Fruit fly (Drosophila melanogaster) whole organism, embryonic: ENCODE data around the gene Stat92E.
A peak's percentile ranks its signal among the peaks of the same experiment; 100 is the strongest.

ENCODE experiments used
- Awh ChIP-seq: fragments of 200-800 bp; sonication (Bioruptor generic); IDR thresholded peaks from 2 replicates; pipeline ENCODE4, ENCODE4 v1.3.6; 2022; ENCODE audit warnings: missing biosample characterization, missing genetic modification characterization
- CG10147 ChIP-seq: fragments of 200-800 bp; sonication (Bioruptor generic); optimal IDR thresholded peaks from 2 replicates; lab custom pipeline; 2019; ENCODE audit warnings: missing biosample characterization, mild to moderate bottlenecking, missing genetic modification characterization, moderate library complexity
- CG12391 ChIP-seq: fragments of 200-800 bp; sonication (Bioruptor generic); optimal IDR thresholded peaks from 3 replicates; lab custom pipeline; 2018; ENCODE audit warnings: missing biosample characterization, mild to moderate bottlenecking, missing genetic modification characterization, moderate library complexity
- CG14050 ChIP-seq: fragments of 200-800 bp; sonication (Bioruptor generic); IDR thresholded peaks from 3 replicates; pipeline ENCODE4 v1.3.6; 2022; ENCODE audit warnings: missing biosample characterization, missing genetic modification characterization
- CG1529 ChIP-seq: fragments of 200-800 bp; sonication (Bioruptor generic); optimal IDR thresholded peaks from 3 replicates; lab custom pipeline; 2018; ENCODE audit warnings: missing biosample characterization, missing genetic modification characterization
- CG16813 ChIP-seq: fragments of 200-800 bp; sonication (Bioruptor generic); IDR thresholded peaks from 3 replicates; pipeline ENCODE4 v1.3.6; 2022; ENCODE audit warnings: missing biosample characterization, missing genetic modification characterization; ENCODE audit not compliant: partially characterized antibody
- CG16815 ChIP-seq: fragments of 200-800 bp; sonication (Bioruptor generic); optimal IDR thresholded peaks from 3 replicates; lab custom pipeline; 2017; ENCODE audit warnings: missing biosample characterization, mild to moderate bottlenecking, missing genetic modification characterization
- CG2129 ChIP-seq: fragments of 200-800 bp; sonication (Bioruptor generic); IDR thresholded peaks from 2 replicates; pipeline ENCODE4 v1.3.6; 2022; ENCODE audit warnings: missing biosample characterization, missing genetic modification characterization; ENCODE audit not compliant: partially characterized antibody
- CG33213 ChIP-seq: fragments of 200-800 bp; sonication (Bioruptor generic); optimal IDR thresholded peaks from 3 replicates; lab custom pipeline; 2016; ENCODE audit warnings: missing biosample characterization, missing genetic modification characterization
- CG34376 ChIP-seq: fragments of 200-800 bp; sonication (Bioruptor generic); optimal IDR thresholded peaks from 2 replicates; lab custom pipeline; 2018; ENCODE audit warnings: missing biosample characterization, mild to moderate bottlenecking, missing genetic modification characterization
- CG4707 ChIP-seq: fragments of 200-800 bp; sonication (Bioruptor generic); optimal IDR thresholded peaks from 2 replicates; lab custom pipeline; 2018; ENCODE audit warnings: missing biosample characterization, mild to moderate bottlenecking, missing genetic modification characterization, moderate library complexity
- CG4730 ChIP-seq: fragments of 200-800 bp; sonication (Bioruptor generic); IDR thresholded peaks from 2 replicates; pipeline ENCODE4 v1.3.6; 2022; ENCODE audit warnings: missing biosample characterization, missing genetic modification characterization
- CG6654 ChIP-seq: fragments of 200-800 bp; sonication (Bioruptor generic); optimal IDR thresholded peaks from 2 replicates; lab custom pipeline; 2017; ENCODE audit warnings: missing biosample characterization, mild to moderate bottlenecking, missing genetic modification characterization
- CG7839 ChIP-seq: fragments of 200-800 bp; sonication (Bioruptor generic); optimal IDR thresholded peaks from 3 replicates; lab custom pipeline; 2018; ENCODE audit warnings: missing biosample characterization, mild to moderate bottlenecking, missing genetic modification characterization, moderate library complexity
- CG9215 ChIP-seq: fragments of 200-800 bp; sonication (Bioruptor generic); IDR thresholded peaks from 2 replicates; pipeline ENCODE4 v1.3.6; 2022; ENCODE audit warnings: missing biosample characterization, missing genetic modification characterization
- D ChIP-seq, 2 experiments: fragments of 200-800 bp in 1 of 2; fragments of >200 bp in 1 of 2; sonication (Bioruptor generic) in 1 of 2; optimal IDR thresholded peaks; 2 replicates in 1 of 2; 3 replicates in 1 of 2; lab custom pipeline; 2017; ENCODE audit warnings: mild to moderate bottlenecking in 1 of 2, missing biosample characterization in 1 of 2, missing genetic modification characterization in 1 of 2, missing genetic modification reagents in 1 of 2
- Ets65A ChIP-seq: fragments of 200-800 bp; sonication (Bioruptor generic); peaks from one replicate; lab custom pipeline; 2016; ENCODE audit warnings: missing biosample characterization, missing genetic modification characterization
- Fer1 ChIP-seq: fragments of 200-800 bp; sonication (Bioruptor generic); optimal IDR thresholded peaks from 2 replicates; lab custom pipeline; 2017; ENCODE audit warnings: missing biosample characterization, mild to moderate bottlenecking, missing genetic modification characterization
- Hmx ChIP-seq: fragments of 200-800 bp; sonication (Bioruptor generic); optimal IDR thresholded peaks from 2 replicates; lab custom pipeline; 2016; ENCODE audit warnings: missing biosample characterization, missing genetic modification characterization
- Myb ChIP-seq: fragments of 200-800 bp; sonication (Bioruptor generic); optimal IDR thresholded peaks from 2 replicates; lab custom pipeline; 2016; ENCODE audit warnings: missing biosample characterization, missing genetic modification characterization
- NFAT ChIP-seq: fragments of 200-800 bp; sonication (Bioruptor generic); IDR thresholded peaks from 2 replicates; pipeline ENCODE4 v1.3.6; 2022; ENCODE audit warnings: missing biosample characterization, missing genetic modification characterization
- Nf-YA ChIP-seq: fragments of 200-800 bp; sonication (Bioruptor generic); IDR thresholded peaks from 2 replicates; pipeline ENCODE4 v1.3.6; 2022; ENCODE audit warnings: missing biosample characterization, missing genetic modification characterization
- TFAM ChIP-seq: fragments of 200-800 bp; sonication (Bioruptor generic); optimal IDR thresholded peaks from 2 replicates; lab custom pipeline; 2017; ENCODE audit warnings: missing biosample characterization, missing genetic modification characterization, inconsistent platforms
- az2 ChIP-seq: fragments of 200-800 bp; sonication (Bioruptor generic); optimal IDR thresholded peaks from 3 replicates; lab custom pipeline; 2016; ENCODE audit warnings: missing biosample characterization, missing genetic modification characterization
- bigmax ChIP-seq: fragments of 200-800 bp; sonication (Bioruptor generic); optimal IDR thresholded peaks from 2 replicates; lab custom pipeline; 2018; ENCODE audit warnings: missing biosample characterization, mild to moderate bottlenecking, missing genetic modification characterization
- bowl ChIP-seq: fragments of 200-800 bp; sonication (Bioruptor generic); IDR thresholded peaks from 2 replicates; pipeline ENCODE4 v1.3.6; 2022; ENCODE audit warnings: missing biosample characterization, missing genetic modification characterization
- btn ChIP-seq: fragments of 200-800 bp; sonication (Bioruptor generic); optimal IDR thresholded peaks from 2 replicates; lab custom pipeline; 2016; ENCODE audit warnings: missing biosample characterization, missing genetic modification characterization
- cad ChIP-seq: fragments of >200 bp; optimal IDR thresholded peaks from 2 replicates; lab custom pipeline; 2017; ENCODE audit warnings: missing biosample characterization, missing genetic modification characterization
- dan ChIP-seq: fragments of 200-800 bp; sonication (Bioruptor generic); IDR thresholded peaks from 2 replicates; pipeline ENCODE4 v1.3.6; 2022; ENCODE audit warnings: missing biosample characterization, missing genetic modification characterization
- disco-r ChIP-seq: fragments of 200-800 bp; sonication (Bioruptor generic); optimal IDR thresholded peaks from 2 replicates; lab custom pipeline; 2016; ENCODE audit warnings: missing biosample characterization, missing genetic modification characterization
- en ChIP-seq: fragments of 200-800 bp; sonication (Bioruptor generic); optimal IDR thresholded peaks from 2 replicates; lab custom pipeline; 2016; ENCODE audit warnings: missing biosample characterization, missing genetic modification characterization
- fd96Cb ChIP-seq: fragments of 200-800 bp; sonication (Bioruptor generic); optimal IDR thresholded peaks from 2 replicates; lab custom pipeline; 2018; ENCODE audit warnings: missing biosample characterization, mild to moderate bottlenecking, missing genetic modification characterization, moderate library complexity
- hkb ChIP-seq, 2 experiments: fragments of 200-800 bp in 1 of 2; fragments of >200 bp in 1 of 2; sonication (Bioruptor generic) in 1 of 2; IDR thresholded peaks in 1 of 2; optimal IDR thresholded peaks in 1 of 2; 2 replicates each; pipeline versions ENCODE4 v1.3.6 to Lab custom; 2017 to 2022; ENCODE audit warnings: missing biosample characterization in 1 of 2, missing genetic modification characterization in 1 of 2
- lab ChIP-seq: fragments of 200-800 bp; sonication (Bioruptor generic); optimal IDR thresholded peaks from 3 replicates; lab custom pipeline; 2017; ENCODE audit warnings: missing biosample characterization, missing genetic modification characterization, mild to moderate bottlenecking, moderate library complexity, missing genetic modification reagents
- lilli ChIP-seq: fragments of 200-800 bp; sonication (Bioruptor generic); optimal IDR thresholded peaks from 3 replicates; lab custom pipeline; 2016; ENCODE audit warnings: missing biosample characterization, missing genetic modification characterization
- lmd ChIP-seq: fragments of 200-800 bp; sonication (Bioruptor generic); IDR thresholded peaks from 2 replicates; pipeline ENCODE4 v1.3.6; 2022; ENCODE audit warnings: missing biosample characterization, missing genetic modification characterization
- nau ChIP-seq: fragments of 200-800 bp; sonication (Bioruptor generic); optimal IDR thresholded peaks from 3 replicates; lab custom pipeline; 2017; ENCODE audit warnings: missing biosample characterization, mild to moderate bottlenecking, missing genetic modification characterization, missing genetic modification reagents
- odd ChIP-seq: fragments of 200-800 bp; sonication (Bioruptor generic); optimal IDR thresholded peaks from 2 replicates; lab custom pipeline; 2017; ENCODE audit warnings: missing biosample characterization, mild to moderate bottlenecking, missing genetic modification characterization
- pb ChIP-seq: fragments of 200-800 bp; sonication (Bioruptor generic); optimal IDR thresholded peaks from 3 replicates; lab custom pipeline; 2016; ENCODE audit warnings: missing biosample characterization, missing genetic modification characterization
- slbo ChIP-seq: fragments of 200-800 bp; sonication (Bioruptor generic); IDR thresholded peaks from 2 replicates; pipeline ENCODE4 v1.3.6; 2022; ENCODE audit warnings: missing biosample characterization, missing genetic modification characterization
- twi ChIP-seq: fragments of 200-800 bp; optimal IDR thresholded peaks from 2 replicates; lab custom pipeline; 2019; ENCODE audit warnings: missing biosample characterization, mild to moderate bottlenecking, missing genetic modification characterization, moderate library complexity
- tx ChIP-seq: fragments of 200-800 bp; sonication (Bioruptor generic); optimal IDR thresholded peaks from 2 replicates; lab custom pipeline; 2016; ENCODE audit warnings: missing biosample characterization, missing genetic modification characterization
- yki ChIP-seq: fragments of >200 bp; optimal IDR thresholded peaks from 3 replicates; lab custom pipeline; 2018

Gene Stat92E

DNA sequence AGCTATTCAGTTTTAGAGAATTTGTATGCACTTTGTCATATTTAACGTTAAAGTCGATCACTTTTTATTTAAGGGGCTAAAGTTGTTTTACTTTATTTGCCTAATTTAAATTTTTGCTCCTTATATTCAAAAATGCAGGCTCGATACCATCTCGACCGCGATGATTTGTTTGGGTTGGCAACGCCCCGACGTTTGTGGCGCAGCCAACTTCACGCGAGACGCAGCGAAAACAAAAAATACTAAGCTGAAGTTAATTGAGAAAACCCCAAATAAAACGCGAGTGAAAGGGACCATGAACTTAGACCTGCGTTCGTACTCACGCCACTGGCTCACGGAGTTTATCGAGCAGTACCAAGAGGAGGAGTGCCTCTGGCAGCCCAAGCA is 6.0 kb upstream of the Stat92E start (continued):
- TF ChIP-seq slbo (GFP tag; lab: Robert Waterston, UW) (peak; percentile 72), CG16815 (GFP tag; lab: Kevin White, UChicago) (no peak), tx (no peak), CG7839 (tag; lab: Kevin White, UChicago) (no peak), TFAM (GFP tag; lab: Kevin White, UChicago) (no peak), CG4730 (GFP tag; lab: Robert Waterston, UW) (no peak), CG2129 (peak; percentile 48), Myb (GFP tag; lab: Kevin White, UChicago) (no peak), CG34376 (GFP tag; lab: Kevin White, UChicago) (no peak), bigmax (GFP tag; lab: Kevin White, UChicago) (no peak), CG33213 (GFP tag; lab: Kevin White, UChicago) (peak; percentile 18), Hmx (GFP tag; lab: Kevin White, UChicago) (no peak), Ets65A (GFP tag; lab: Kevin White, UChicago) (peak; percentile 94), lilli (GFP tag; lab: Kevin White, UChicago) (no peak), odd (no peak), en (GFP tag; lab: Kevin White, UChicago) (no peak), pb (GFP tag; lab: Kevin White, UChicago) (peak; percentile 17), Fer1 (GFP tag; lab: Kevin White, UChicago) (no peak), CG16813 (GFP tag; lab: Robert Waterston, UW) (peak; percentile 57), cad (no peak), lab (GFP tag; lab: Kevin White, UChicago) (no peak), CG10147 (GFP tag; lab: Kevin White, UChicago) (no peak), CG6654 (no peak), hkb (optimal IDR thresholded peaks at IDR 0.05; lab: Kevin White, UChicago) (no peak), hkb (GFP tag; IDR thresholded peaks at IDR 0.05; lab: Robert Waterston, UW) (no peak), dan (GFP tag; lab: Robert Waterston, UW) (no peak), CG9215 (peak; percentile 100), NFAT (GFP tag; lab: Robert Waterston, UW) (peak; percentile 70), CG12391 (no peak), bowl (no peak), Nf-YA (GFP tag; lab: Robert Waterston, UW) (0 out of 2 replicates have a peak, but pooled peaks have one; percentile 16), fd96Cb (tag; lab: Kevin White, UChicago) (no peak), CG1529 (GFP tag; lab: Kevin White, UChicago) (no peak), Awh (no peak), D (optimal IDR thresholded peaks at IDR 0.05; lab: Kevin White, UChicago) (no peak), D (GFP tag; optimal IDR thresholded peaks at IDR 0.05; lab: Kevin White, UChicago) (no peak), yki (lab: Kevin White, UChicago) (no peak), lmd (GFP tag; lab: Robert Waterston, UW) (no peak), nau (GFP tag; lab: Kevin White, UChicago) (no peak), twi (tag; lab: Kevin White, UChicago) (no peak), btn (GFP tag; lab: Kevin White, UChicago) (no peak), CG14050 (GFP tag; lab: Robert Waterston, UW) (no peak), CG4707 (no peak), disco-r (GFP tag; lab: Kevin White, UChicago) (no peak), az2 (GFP tag; lab: Kevin White, UChicago) (no peak)
